Fruit fly (Drosophila melanogaster) whole organism, embryonic: Measurements from ENCODE around the gene Cyp309a1.

Experiments
- Ada2b ChIP-seq: fragments of 200-800 bp; sonication (Bioruptor generic); IDR thresholded peaks from 2 replicates; pipeline ENCODE4 v1.3.6; 2022; ENCODE audit warnings: missing biosample characterization, missing genetic modification characterization
- BEAF-32 ChIP-seq: fragments of 200-800 bp; sonication (Bioruptor generic); optimal IDR thresholded peaks from 3 replicates; lab custom pipeline; 2017; ENCODE audit warnings: missing biosample characterization, missing genetic modification characterization, mild to moderate bottlenecking, moderate library complexity, missing genetic modification reagents
- CG10267 ChIP-seq: fragments of 200-800 bp; sonication (Bioruptor generic); optimal IDR thresholded peaks from 2 replicates; lab custom pipeline; 2018; ENCODE audit warnings: missing biosample characterization, mild to moderate bottlenecking, missing genetic modification characterization, moderate library complexity
- CG1233 ChIP-seq: fragments of 200-800 bp; sonication (Bioruptor generic); optimal IDR thresholded peaks from 4 replicates; lab custom pipeline; 2018; ENCODE audit warnings: missing biosample characterization, mild to moderate bottlenecking, missing genetic modification characterization
- CG13424 ChIP-seq: fragments of 200-800 bp; sonication (Bioruptor generic); optimal IDR thresholded peaks from 2 replicates; lab custom pipeline; 2019; ENCODE audit warnings: missing biosample characterization, mild to moderate bottlenecking, missing genetic modification characterization, moderate library complexity
- CG14860 ChIP-seq: fragments of 200-800 bp; sonication (Bioruptor generic); IDR thresholded peaks from 3 replicates; pipeline ENCODE4 v1.3.6; 2022; ENCODE audit warnings: missing biosample characterization, missing genetic modification characterization; ENCODE audit not compliant: partially characterized antibody
- CG17328 ChIP-seq: fragments of 200-800 bp; sonication (Bioruptor generic); IDR thresholded peaks from 2 replicates; pipeline ENCODE4 v1.3.6; 2022; ENCODE audit warnings: missing biosample characterization, missing genetic modification characterization
- CG17802 ChIP-seq: fragments of 200-800 bp; sonication (Bioruptor generic); optimal IDR thresholded peaks from 2 replicates; lab custom pipeline; 2018; ENCODE audit warnings: missing biosample characterization, mild to moderate bottlenecking, missing genetic modification characterization, moderate library complexity
- CG1832 ChIP-seq: fragments of 200-800 bp; sonication (Bioruptor generic); optimal IDR thresholded peaks from 2 replicates; lab custom pipeline; 2017; ENCODE audit warnings: missing biosample characterization, mild to moderate bottlenecking, missing genetic modification characterization, inconsistent platforms
- CG18599 ChIP-seq: fragments of 200-800 bp; sonication (Bioruptor generic); optimal IDR thresholded peaks from 3 replicates; lab custom pipeline; 2017; ENCODE audit warnings: missing biosample characterization, missing genetic modification characterization, mild to moderate bottlenecking, moderate library complexity, missing genetic modification reagents
- CG2199 ChIP-seq: fragments of 200-800 bp; sonication (Bioruptor generic); IDR thresholded peaks from 3 replicates; pipeline ENCODE4 v1.3.6; 2022; ENCODE audit warnings: missing biosample characterization, missing genetic modification characterization
- CG31388 ChIP-seq: fragments of 200-800 bp; sonication (Bioruptor generic); optimal IDR thresholded peaks from 2 replicates; lab custom pipeline; 2016; ENCODE audit warnings: missing biosample characterization, missing genetic modification characterization
- CG34422 ChIP-seq: fragments of 200-800 bp; sonication (Bioruptor generic); IDR thresholded peaks from 3 replicates; pipeline ENCODE4 v1.3.6; 2022; ENCODE audit warnings: missing biosample characterization, missing genetic modification characterization
- CG4282 ChIP-seq: fragments of 200-800 bp; sonication (Bioruptor generic); optimal IDR thresholded peaks from 2 replicates; lab custom pipeline; 2016; ENCODE audit warnings: missing biosample characterization, missing genetic modification characterization
- CG4707 ChIP-seq: fragments of 200-800 bp; sonication (Bioruptor generic); optimal IDR thresholded peaks from 2 replicates; lab custom pipeline; 2018; ENCODE audit warnings: missing biosample characterization, mild to moderate bottlenecking, missing genetic modification characterization, moderate library complexity
- CG6689 ChIP-seq: fragments of 200-800 bp; sonication (Bioruptor generic); IDR thresholded peaks from 2 replicates; pipeline ENCODE4 v1.3.6; 2022; ENCODE audit warnings: missing biosample characterization, missing genetic modification characterization
- CG8281 ChIP-seq: fragments of 200-800 bp; sonication (Bioruptor generic); optimal IDR thresholded peaks from 2 replicates; lab custom pipeline; 2018; ENCODE audit warnings: missing biosample characterization, mild to moderate bottlenecking, missing genetic modification characterization, moderate library complexity
- CG9797 ChIP-seq: fragments of 200-800 bp; sonication (Bioruptor generic); optimal IDR thresholded peaks from 3 replicates; lab custom pipeline; 2018; ENCODE audit warnings: missing biosample characterization, mild to moderate bottlenecking, missing genetic modification characterization
- Chrac-16 ChIP-seq: fragments of 200-800 bp; sonication (Bioruptor generic); optimal IDR thresholded peaks from 3 replicates; lab custom pipeline; 2016; ENCODE audit warnings: missing biosample characterization, missing genetic modification characterization
- CrebB ChIP-seq: fragments of 200-800 bp; sonication (Bioruptor generic); optimal IDR thresholded peaks from 3 replicates; lab custom pipeline; 2018; ENCODE audit warnings: missing biosample characterization, mild to moderate bottlenecking, missing genetic modification characterization
- ERR ChIP-seq: fragments of 200-800 bp; sonication (Bioruptor generic); optimal IDR thresholded peaks from 2 replicates; lab custom pipeline; 2016; ENCODE audit warnings: missing biosample characterization, missing genetic modification characterization
- Ets65A ChIP-seq: fragments of 200-800 bp; sonication (Bioruptor generic); peaks from one replicate; lab custom pipeline; 2016; ENCODE audit warnings: missing biosample characterization, missing genetic modification characterization
- HLH3B ChIP-seq: fragments of 200-800 bp; sonication (Bioruptor generic); IDR thresholded peaks from 2 replicates; pipeline ENCODE4 v1.3.6; 2022; ENCODE audit warnings: missing biosample characterization, missing genetic modification characterization
- HmgZ ChIP-seq: fragments of 200-800 bp; sonication (Bioruptor generic); optimal IDR thresholded peaks from 2 replicates; lab custom pipeline; 2018; ENCODE audit warnings: missing biosample characterization, mild to moderate bottlenecking, missing genetic modification characterization
- Hmr ChIP-seq: fragments of 200-800 bp; sonication (Bioruptor generic); optimal IDR thresholded peaks from 3 replicates; lab custom pipeline; 2017; ENCODE audit warnings: mild to moderate bottlenecking, missing biosample characterization, missing genetic modification reagents, missing genetic modification characterization
- Hr3 ChIP-seq: fragments of 200-800 bp; sonication (Bioruptor generic); optimal IDR thresholded peaks from 3 replicates; lab custom pipeline; 2016; ENCODE audit warnings: missing biosample characterization, missing genetic modification characterization
- Lim3 ChIP-seq: fragments of 200-800 bp; sonication (Bioruptor generic); IDR thresholded peaks from 2 replicates; pipeline ENCODE4 v1.3.6; 2022; ENCODE audit warnings: missing biosample characterization, missing genetic modification characterization
- Med ChIP-seq: fragments of 200-800 bp; sonication (Bioruptor generic); peaks from one replicate; lab custom pipeline; 2016; ENCODE audit warnings: missing biosample characterization, missing genetic modification characterization, mild to moderate bottlenecking, inconsistent platforms, moderate library complexity
- Pdp1 ChIP-seq, 2 experiments: fragments of 200-800 bp; sonication (Bioruptor generic); optimal IDR thresholded peaks; 3 replicates each; lab custom pipeline; 2016; ENCODE audit warnings: missing biosample characterization in 2 of 2, missing genetic modification characterization in 2 of 2, mild to moderate bottlenecking in 1 of 2, moderate library complexity in 1 of 2
- Sry-δ ChIP-seq: fragments of 200-800 bp; sonication (Bioruptor generic); optimal IDR thresholded peaks from 2 replicates; lab custom pipeline; 2016; ENCODE audit warnings: missing biosample characterization, missing genetic modification characterization
- Stat92E ChIP-seq, 3 experiments: fragments of >200 bp in 2 of 3; fragments of 200-800 bp in 1 of 3; sonication (Bioruptor generic) in 1 of 3; optimal IDR thresholded peaks; 2 replicates each; lab custom pipeline; 2017 to 2019; ENCODE audit warnings: missing biosample characterization in 3 of 3, missing genetic modification characterization in 3 of 3, mild to moderate bottlenecking in 1 of 3, moderate library complexity in 1 of 3
- Trl ChIP-seq, 3 experiments: fragments of >200 bp in 2 of 3; fragments of 200-800 bp in 1 of 3; sonication (Bioruptor generic) in 1 of 3; optimal IDR thresholded peaks; 2 replicates in 1 of 3; 3 replicates in 2 of 3; lab custom pipeline; 2016 to 2017; ENCODE audit warnings: missing biosample characterization in 1 of 3, missing genetic modification characterization in 1 of 3
- ac ChIP-seq: fragments of 200-800 bp; sonication (Bioruptor generic); optimal IDR thresholded peaks from 3 replicates; lab custom pipeline; 2017; ENCODE audit warnings: missing biosample characterization, mild to moderate bottlenecking, missing genetic modification characterization
- ase ChIP-seq: fragments of 200-800 bp; sonication (Bioruptor generic); IDR thresholded peaks from 3 replicates; pipeline ENCODE4 v1.3.6; 2022; ENCODE audit warnings: missing biosample characterization, missing genetic modification characterization
- crc ChIP-seq: fragments of 200-800 bp; sonication (Bioruptor generic); optimal IDR thresholded peaks from 2 replicates; lab custom pipeline; 2016; ENCODE audit warnings: missing biosample characterization, missing genetic modification characterization
- da ChIP-seq: fragments of 200-800 bp; sonication (Bioruptor generic); optimal IDR thresholded peaks from 2 replicates; lab custom pipeline; 2016; ENCODE audit warnings: missing biosample characterization, missing genetic modification characterization
- gt ChIP-seq: fragments of 200-800 bp; sonication (Bioruptor generic); IDR thresholded peaks from 2 replicates; pipeline ENCODE4 v1.3.6; 2022; ENCODE audit warnings: missing biosample characterization, missing genetic modification characterization
- hbn ChIP-seq: fragments of 200-800 bp; sonication (Bioruptor generic); IDR thresholded peaks from 2 replicates; pipeline ENCODE4 v1.3.6; 2022; ENCODE audit warnings: missing biosample characterization, missing genetic modification characterization; ENCODE audit not compliant: partially characterized antibody
- insv ChIP-seq, 2 experiments: fragments of 200-800 bp; sonication (Bioruptor generic); optimal IDR thresholded peaks; 3 replicates each; lab custom pipeline; 2016 to 2018; ENCODE audit warnings: missing biosample characterization in 2 of 2, missing genetic modification characterization in 2 of 2
- ken ChIP-seq: fragments of 200-800 bp; sonication (Bioruptor generic); IDR thresholded peaks from 3 replicates; pipeline ENCODE4 v1.3.6; 2022; ENCODE audit warnings: missing biosample characterization, missing genetic modification characterization
- klu ChIP-seq: fragments of 200-800 bp; sonication (Bioruptor generic); IDR thresholded peaks from 2 replicates; pipeline ENCODE4 v1.3.6; 2022; ENCODE audit warnings: missing biosample characterization, missing genetic modification characterization
- nom ChIP-seq: fragments of 200-800 bp; sonication (Bioruptor generic); optimal IDR thresholded peaks from 2 replicates; lab custom pipeline; 2017; ENCODE audit warnings: missing biosample characterization, missing genetic modification characterization, mild to moderate bottlenecking, moderate library complexity, missing genetic modification reagents
- pfk ChIP-seq: fragments of 200-800 bp; sonication (Bioruptor generic); optimal IDR thresholded peaks from 2 replicates; lab custom pipeline; 2018; ENCODE audit warnings: missing biosample characterization, mild to moderate bottlenecking, missing genetic modification characterization, moderate library complexity
- pum ChIP-seq: fragments of 200-800 bp; sonication (Bioruptor generic); optimal IDR thresholded peaks from 2 replicates; lab custom pipeline; 2016; ENCODE audit warnings: missing biosample characterization, missing genetic modification characterization
- sc ChIP-seq, 3 experiments: fragments of >200 bp in 2 of 3; fragments of 200-800 bp in 1 of 3; sonication (Bioruptor generic) in 1 of 3; optimal IDR thresholded peaks; 2 replicates in 2 of 3; 3 replicates in 1 of 3; lab custom pipeline; 2017; ENCODE audit warnings: mild to moderate bottlenecking in 1 of 3, missing biosample characterization in 1 of 3, missing genetic modification characterization in 1 of 3, missing genetic modification reagents in 1 of 3
- sens ChIP-seq: fragments of 200-800 bp; sonication (Bioruptor generic); peaks from one replicate; lab custom pipeline; 2016; ENCODE audit warnings: missing biosample characterization, missing genetic modification characterization
- toy ChIP-seq: fragments of 200-800 bp; sonication (Bioruptor generic); IDR thresholded peaks from 2 replicates; pipeline ENCODE4 v1.3.6; 2022; ENCODE audit warnings: missing biosample characterization, missing genetic modification characterization
- twi ChIP-seq: fragments of 200-800 bp; optimal IDR thresholded peaks from 2 replicates; lab custom pipeline; 2019; ENCODE audit warnings: missing biosample characterization, mild to moderate bottlenecking, missing genetic modification characterization, moderate library complexity
- tx ChIP-seq: fragments of 200-800 bp; sonication (Bioruptor generic); optimal IDR thresholded peaks from 2 replicates; lab custom pipeline; 2016; ENCODE audit warnings: missing biosample characterization, missing genetic modification characterization

Cyp309a1 gene

DNA sequence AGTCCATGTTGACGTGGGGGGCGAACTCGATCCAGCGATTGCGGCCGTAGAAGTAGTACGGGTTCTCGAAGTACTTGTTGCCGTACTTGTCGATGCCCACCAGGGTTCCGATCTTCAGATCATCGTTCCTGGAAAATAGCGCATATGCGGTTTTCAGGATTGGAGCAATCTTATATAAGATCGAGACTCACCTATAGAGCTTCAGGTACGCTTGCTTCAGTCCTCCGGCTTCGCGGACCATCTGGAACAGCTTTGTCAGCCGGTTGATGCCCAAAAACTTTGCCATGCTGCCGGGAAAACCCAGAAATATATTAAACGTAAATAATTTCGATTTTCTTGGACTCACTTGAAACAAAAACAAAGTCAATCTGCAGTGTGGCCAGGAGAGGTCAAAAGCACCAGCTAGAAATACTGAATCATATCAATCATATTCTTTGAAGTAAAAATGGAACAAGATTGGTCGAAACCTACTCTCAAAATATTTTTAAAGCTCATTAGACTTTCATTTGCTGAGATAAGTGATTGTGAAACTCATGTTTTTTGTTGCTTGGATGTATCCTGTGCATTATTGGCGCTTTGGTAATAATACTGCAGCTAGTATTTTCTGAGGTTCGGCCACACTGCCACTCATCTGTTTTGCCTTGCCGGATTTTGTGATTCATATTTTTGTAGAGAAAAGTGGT is 15.2 kb upstream of the Cyp309a1 start, which contains the start of the genes ND-B17.2 and Arpc5 (continued):
- TF ChIP-seq hbn (GFP tag; lab: Robert Waterston, UW) = no peak
- no peak for TF ChIP-seq da
- no peak for TF ChIP-seq Ets65A (GFP tag; lab: Kevin White, UChicago)
- no peak for TF ChIP-seq CG2199 (GFP tag; lab: Robert Waterston, UW)
- TF ChIP-seq ERR (GFP tag; lab: Kevin White, UChicago) = no peak
- no peak for TF ChIP-seq HLH3B (GFP tag; lab: Robert Waterston, UW)
- no peak for TF ChIP-seq CG4707 (GFP tag; lab: Kevin White, UChicago)
- TF ChIP-seq Ada2b = no peak
- no peak for TF ChIP-seq CG6689 (GFP tag; lab: Robert Waterston, UW)
- peak in 1 of 2 experiments; percentile 91 for TF ChIP-seq Pdp1 (GFP tag; optimal IDR thresholded peaks at IDR 0.05; lab: Kevin White, UChicago)
- peak; percentile 15 for TF ChIP-seq CG13424
- no peak for TF ChIP-seq Hr3 (GFP tag; lab: Kevin White, UChicago)
- no peak for TF ChIP-seq Lim3 (GFP tag; lab: Robert Waterston, UW)
- TF ChIP-seq CG4282 = no peak
- TF ChIP-seq Med (GFP tag; lab: Kevin White, UChicago) = peak; percentile 85
- TF ChIP-seq CrebB (tag; lab: Kevin White, UChicago) = no peak
- no peak for TF ChIP-seq CG1233
- no peak for TF ChIP-seq Hmr (GFP tag; lab: Kevin White, UChicago)
- TF ChIP-seq CG9797 = peak; percentile 93
- no peak for TF ChIP-seq toy (GFP tag; lab: Robert Waterston, UW)
- TF ChIP-seq CG14860 = no peak
- no peak for TF ChIP-seq ac
- TF ChIP-seq CG31388 (GFP tag; lab: Kevin White, UChicago) = no peak
- no peak for TF ChIP-seq Trl (optimal IDR thresholded peaks at IDR 0.05; lab: Kevin White, UChicago)
- TF ChIP-seq Trl (GFP tag; optimal IDR thresholded peaks at IDR 0.05; lab: Kevin White, UChicago) = no peak
- TF ChIP-seq gt (GFP tag; lab: Robert Waterston, UW) = no peak
- peak; percentile 60 for TF ChIP-seq CG10267
- no peak for TF ChIP-seq ken
- no peak for TF ChIP-seq CG17802
- no peak for TF ChIP-seq CG17328 (GFP tag; lab: Robert Waterston, UW)
- TF ChIP-seq CG1832 = no peak
- no peak for TF ChIP-seq CG18599 (GFP tag; lab: Kevin White, UChicago)
- TF ChIP-seq pfk (GFP tag; lab: Kevin White, UChicago) = no peak
- peak; percentile 76 for TF ChIP-seq twi
- TF ChIP-seq HmgZ (tag; lab: Kevin White, UChicago) = no peak
- TF ChIP-seq CG34422 (GFP tag; lab: Robert Waterston, UW) = no peak
- TF ChIP-seq tx (GFP tag; lab: Kevin White, UChicago) = no peak
- no peak for TF ChIP-seq pum (GFP tag; lab: Kevin White, UChicago)
- peak in 1 of 3 experiments; percentile 22 for TF ChIP-seq Stat92E (GFP tag; optimal IDR thresholded peaks at IDR 0.05; lab: Kevin White, UChicago)
- TF ChIP-seq BEAF-32 (GFP tag; lab: Kevin White, UChicago) = peak; percentile 42
- TF ChIP-seq Sry-δ (GFP tag; lab: Kevin White, UChicago) = peak; percentile 30
- no peak for TF ChIP-seq crc
- TF ChIP-seq klu (GFP tag; lab: Robert Waterston, UW) = no peak
- no peak for TF ChIP-seq CG8281
- TF ChIP-seq insv (GFP tag; optimal IDR thresholded peaks at IDR 0.05; lab: Kevin White, UChicago) = peak in 1 of 2 experiments; percentile 75
- no peak for TF ChIP-seq Chrac-16 (GFP tag; lab: Kevin White, UChicago)
- TF ChIP-seq sens = peak; percentile 84
- TF ChIP-seq nom (GFP tag; lab: Kevin White, UChicago) = no peak
- TF ChIP-seq ase (GFP tag; lab: Robert Waterston, UW) = no peak
- no peak for TF ChIP-seq sc (optimal IDR thresholded peaks at IDR 0.05; lab: Kevin White, UChicago)
- no peak for TF ChIP-seq sc (GFP tag; optimal IDR thresholded peaks at IDR 0.05; lab: Kevin White, UChicago)
